Fruit fly (Drosophila melanogaster): ENCODE data around the gene CCHa1.

CCHa1 gene

dm6 chr3R:14061049-14061987, 35.3 kb downstream of the CCHa1 start:
- TF ChIP-seq Crg-1 (GFP tag; optimal IDR thresholded peaks at IDR 0.05) (no peak), cnc (optimal IDR thresholded peaks at IDR 0.05) (peak in 1 of 2 experiments; percentile 42)

- TF ChIP-seq CG5204 (GFP tag; optimal IDR thresholded peaks at IDR 0.05), result no peak
- TF ChIP-seq tj (GFP tag; optimal IDR thresholded peaks at IDR 0.05), result no peak
- no peak for TF ChIP-seq bab1 (GFP tag; optimal IDR thresholded peaks at IDR 0.05)
- no peak for TF ChIP-seq Crg-1 (GFP tag; optimal IDR thresholded peaks at IDR 0.05)
- no peak for TF ChIP-seq Mnt (GFP tag; optimal IDR thresholded peaks at IDR 0.05)
- TF ChIP-seq cic (GFP tag; optimal IDR thresholded peaks at IDR 0.05), result no peak
- no peak for TF ChIP-seq CG12768 (GFP tag; optimal IDR thresholded peaks at IDR 0.05)
- TF ChIP-seq CG7101 (tag; optimal IDR thresholded peaks at IDR 0.05), result no peak
- no peak for TF ChIP-seq cnc (optimal IDR thresholded peaks at IDR 0.05)
- TF ChIP-seq CG7045 (GFP tag; optimal IDR thresholded peaks at IDR 0.05), result no peak
- no peak for TF ChIP-seq kay (GFP tag; ENCODE audit: borderline replicate concordance)
- TF ChIP-seq Hr96 (GFP tag; optimal IDR thresholded peaks at IDR 0.05), result no peak
- no peak for TF ChIP-seq CG1620 (GFP tag; optimal IDR thresholded peaks at IDR 0.05)
Measured at dm6 chr3R:14060399-14060798, 36.2 kb downstream of the CCHa1 start.

dm6 chr3R:14059703-14060300, 36.8 kb downstream of the CCHa1 start:
- no peak for TF ChIP-seq toe (GFP tag; optimal IDR thresholded peaks at IDR 0.05)
- TF ChIP-seq bab1 (GFP tag; optimal IDR thresholded peaks at IDR 0.05), result no peak
- TF ChIP-seq pad (GFP tag; optimal IDR thresholded peaks at IDR 0.05), result no peak
- TF ChIP-seq CG1620 (GFP tag; optimal IDR thresholded peaks at IDR 0.05), result no peak
- TF ChIP-seq Crg-1 (GFP tag; optimal IDR thresholded peaks at IDR 0.05), result no peak
- TF ChIP-seq CG7101 (tag; optimal IDR thresholded peaks at IDR 0.05), result no peak
- peak; percentile 31 for TF ChIP-seq CG33017 (tag; optimal IDR thresholded peaks at IDR 0.05)
- no peak for TF ChIP-seq CG14711 (tag; optimal IDR thresholded peaks at IDR 0.05)
- TF ChIP-seq CG11617 (GFP tag; optimal IDR thresholded peaks at IDR 0.05), result no peak
- TF ChIP-seq ovo (GFP tag; optimal IDR thresholded peaks at IDR 0.05), result peak; percentile 58
- peak; percentile 56 for TF ChIP-seq CG12768 (GFP tag; optimal IDR thresholded peaks at IDR 0.05)
- no peak for TF ChIP-seq Hr96 (GFP tag; optimal IDR thresholded peaks at IDR 0.05)
- peak; percentile 84 for TF ChIP-seq kay (GFP tag; ENCODE audit: borderline replicate concordance)
- TF ChIP-seq cic (GFP tag; optimal IDR thresholded peaks at IDR 0.05), result peak; percentile 57
- peak; percentile 11 for TF ChIP-seq Mnt (GFP tag; optimal IDR thresholded peaks at IDR 0.05)
- no peak for TF ChIP-seq tj (GFP tag; optimal IDR thresholded peaks at IDR 0.05)
- TF ChIP-seq Clk (GFP tag; optimal IDR thresholded peaks at IDR 0.05), result no peak
- no peak for TF ChIP-seq CG7045 (GFP tag; optimal IDR thresholded peaks at IDR 0.05)
- no peak for TF ChIP-seq cnc (optimal IDR thresholded peaks at IDR 0.05)
- no peak for TF ChIP-seq CG5204 (GFP tag; optimal IDR thresholded peaks at IDR 0.05)

- peak; percentile 1 for TF ChIP-seq Mnt (GFP tag; optimal IDR thresholded peaks at IDR 0.05)
- TF ChIP-seq CG11617 (GFP tag; optimal IDR thresholded peaks at IDR 0.05), result no peak
- TF ChIP-seq bab1 (GFP tag; optimal IDR thresholded peaks at IDR 0.05), result no peak
- no peak for TF ChIP-seq Clk (GFP tag; optimal IDR thresholded peaks at IDR 0.05)
- no peak for TF ChIP-seq CG7101 (tag; optimal IDR thresholded peaks at IDR 0.05)
- TF ChIP-seq cic (GFP tag; optimal IDR thresholded peaks at IDR 0.05), result peak; percentile 36
- peak; percentile 5 for TF ChIP-seq CG12768 (GFP tag; optimal IDR thresholded peaks at IDR 0.05)
- no peak for TF ChIP-seq toe (GFP tag; optimal IDR thresholded peaks at IDR 0.05)
- peak; percentile 1 for TF ChIP-seq tj (GFP tag; optimal IDR thresholded peaks at IDR 0.05)
Measured at dm6 chr3R:14058531-14059431, 37.9 kb downstream of the CCHa1 start.

- TF ChIP-seq kay (GFP tag; ENCODE audit: borderline replicate concordance), result peak; percentile 81
- no peak for TF ChIP-seq pad (GFP tag; optimal IDR thresholded peaks at IDR 0.05)
- TF ChIP-seq cnc (optimal IDR thresholded peaks at IDR 0.05), result no peak
- TF ChIP-seq Mnt (GFP tag; optimal IDR thresholded peaks at IDR 0.05), result peak; percentile 66
- no peak for TF ChIP-seq CG12768 (GFP tag; optimal IDR thresholded peaks at IDR 0.05)
- TF ChIP-seq Crg-1 (GFP tag; optimal IDR thresholded peaks at IDR 0.05), result no peak
- TF ChIP-seq Clk (GFP tag; optimal IDR thresholded peaks at IDR 0.05), result no peak
- TF ChIP-seq cic (GFP tag; optimal IDR thresholded peaks at IDR 0.05), result peak; percentile 5
- no peak for TF ChIP-seq CG7101 (tag; optimal IDR thresholded peaks at IDR 0.05)
- TF ChIP-seq CG14711 (tag; optimal IDR thresholded peaks at IDR 0.05), result no peak
- no peak for TF ChIP-seq toe (GFP tag; optimal IDR thresholded peaks at IDR 0.05)
- no peak for TF ChIP-seq CG33017 (tag; optimal IDR thresholded peaks at IDR 0.05)
- TF ChIP-seq CG1620 (GFP tag; optimal IDR thresholded peaks at IDR 0.05), result no peak
- peak; percentile 52 for TF ChIP-seq ovo (GFP tag; optimal IDR thresholded peaks at IDR 0.05)
- TF ChIP-seq CG11617 (GFP tag; optimal IDR thresholded peaks at IDR 0.05), result no peak
- TF ChIP-seq bab1 (GFP tag; optimal IDR thresholded peaks at IDR 0.05), result no peak
- TF ChIP-seq tj (GFP tag; optimal IDR thresholded peaks at IDR 0.05), result no peak
- no peak for TF ChIP-seq Hr96 (GFP tag; optimal IDR thresholded peaks at IDR 0.05)
- no peak for TF ChIP-seq CG5204 (GFP tag; optimal IDR thresholded peaks at IDR 0.05)
- TF ChIP-seq CG7045 (GFP tag; optimal IDR thresholded peaks at IDR 0.05), result no peak
Measured at dm6 chr3R:14057132-14057855, 39.3 kb downstream of the CCHa1 start.

All from whole organism, adult.